Worm (Caenorhabditis elegans) whole organism, young adult: Measurements from ENCODE around the gene col-126.

ENCODE experiments used
- F57C9.4 ChIP-seq: sonication (generic microtip); optimal IDR thresholded peaks from 2 replicates; lab custom pipeline; 2017; ENCODE audit warnings: mild to moderate bottlenecking, missing genetic modification characterization, missing compliant biosample characterization
- ama-1 ChIP-seq, 3 experiments: fragments of 150-350 bp in 1 of 3; sonication (generic microtip) in 2 of 3; optimal IDR thresholded peaks; 2 replicates each; lab custom pipeline; 2014 to 2018; ENCODE audit warnings: missing biosample characterization in 2 of 3, missing genetic modification characterization in 2 of 3, missing genetic modification reagents in 2 of 3
- cebp-2 ChIP-seq: fragments of 200-800 bp; sonication (Bioruptor generic); IDR thresholded peaks from 2 replicates; pipeline ENCODE4 v1.3.6; 2022; ENCODE audit warnings: missing genetic modification characterization, missing compliant biosample characterization
- dpl-1 ChIP-seq: fragments of 150-350 bp; optimal IDR thresholded peaks from 2 replicates; lab custom pipeline; 2014; ENCODE audit warnings: missing biosample characterization, missing genetic modification reagents, missing genetic modification characterization
- hlh-12 ChIP-seq: sonication (generic microtip); optimal IDR thresholded peaks from 2 replicates; lab custom pipeline; 2016; ENCODE audit warnings: missing genetic modification characterization, missing compliant biosample characterization
- hlh-26 ChIP-seq: fragments of 200-800 bp; sonication (Bioruptor generic); conservative IDR thresholded peaks from 2 replicates; pipeline ENCODE4 v1.3.6; 2022; ENCODE audit warnings: missing genetic modification reagents, missing genetic modification characterization, missing compliant biosample characterization
- lin-35 ChIP-seq, 3 experiments: fragments of 150-350 bp in 2 of 3; sonication (generic microtip) in 1 of 3; optimal IDR thresholded peaks; 2 replicates each; lab custom pipeline; 2014 to 2018; ENCODE audit warnings: missing biosample characterization in 3 of 3, missing genetic modification characterization in 3 of 3, missing genetic modification reagents in 3 of 3
- madf-10 ChIP-seq: sonication (generic microtip); optimal IDR thresholded peaks from 2 replicates; lab custom pipeline; 2016; ENCODE audit warnings: mild to moderate bottlenecking, missing genetic modification characterization, missing compliant biosample characterization
- pha-4 ChIP-seq: fragments of 150-350 bp; sonication (generic microtip); optimal IDR thresholded peaks from 2 replicates; lab custom pipeline; 2014; ENCODE audit warnings: missing biosample characterization, missing genetic modification reagents, missing genetic modification characterization
- ztf-22 ChIP-seq: fragments of 200-800 bp; sonication (Bioruptor generic); optimal IDR thresholded peaks from 2 replicates; lab custom pipeline; 2018; ENCODE audit warnings: mild to moderate bottlenecking, missing genetic modification characterization, moderate library complexity, missing compliant biosample characterization

DNA sequence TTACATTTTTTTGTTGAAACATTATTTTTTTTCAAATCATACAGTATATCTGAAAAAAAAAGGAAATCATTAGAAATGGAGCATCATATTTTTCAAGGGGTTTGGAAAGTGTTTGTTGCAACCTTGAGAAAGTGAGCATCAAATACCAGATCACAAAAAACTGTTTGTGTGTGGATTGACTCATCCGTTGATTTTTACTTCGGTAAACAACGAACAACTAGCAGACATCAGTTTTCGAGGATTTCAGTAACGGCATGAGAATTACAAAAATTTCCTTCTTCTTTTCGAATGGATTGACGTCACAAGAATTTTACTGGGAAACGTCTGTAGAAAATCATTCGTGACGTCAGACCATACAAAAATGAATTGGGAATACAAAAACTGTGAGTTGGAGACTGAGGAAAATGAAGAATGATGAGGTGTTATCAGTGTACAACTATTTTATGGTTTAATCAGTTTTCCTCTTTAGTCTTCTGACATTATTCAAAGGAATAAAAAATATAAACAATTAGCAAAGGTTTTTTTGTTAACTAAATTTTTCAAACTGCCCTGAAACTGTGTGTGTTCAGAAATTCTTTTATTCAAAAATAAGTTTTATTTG lies 15.1 kb upstream of the col-126 start, which contains the start of gene C05C12.4:
- TF ChIP-seq madf-10 (tag; lab: Kevin White, UChicago) (no peak), ztf-22 (GFP tag; lab: Kevin White, UChicago) (no peak), lin-35 (GFP tag; optimal IDR thresholded peaks at IDR 0.05; lab: Kevin White, UChicago) (no peak), cebp-2 (no peak), dpl-1 (no peak), hlh-26 (GFP tag; lab: Robert Waterston, UW) (no peak), pha-4 (tag; lab: Kevin White, UChicago) (peak; percentile 4), F57C9.4 (no peak), hlh-12 (tag; lab: Kevin White, UChicago) (no peak), ama-1 (optimal IDR thresholded peaks at IDR 0.05; lab: Kevin White, UChicago) (no peak), ama-1 (GFP tag; optimal IDR thresholded peaks at IDR 0.05; lab: Kevin White, UChicago) (no peak)
